Worm (Caenorhabditis elegans) whole organism, young adult: Measurements from ENCODE around the gene R03D7.2.

Experiments
- F10E7.11 ChIP-seq: sonication (generic microtip); optimal IDR thresholded peaks from 2 replicates; lab custom pipeline; 2017; ENCODE audit warnings: mild to moderate bottlenecking, missing genetic modification characterization, moderate library complexity, missing compliant biosample characterization
- F55B11.4 ChIP-seq: sonication (generic microtip); optimal IDR thresholded peaks from 2 replicates; lab custom pipeline; 2016; ENCODE audit warnings: missing compliant biosample characterization, missing genetic modification characterization, borderline replicate concordance; ENCODE audit not compliant: insufficient read depth
- T07F8.4 ChIP-seq: sonication (generic microtip); optimal IDR thresholded peaks from 2 replicates; lab custom pipeline; 2016; ENCODE audit warnings: mild to moderate bottlenecking, missing genetic modification characterization, moderate library complexity, missing compliant biosample characterization
- Y56A3A.18 ChIP-seq: fragments of 200-800 bp; sonication (Bioruptor generic); IDR thresholded peaks from 2 replicates; pipeline ENCODE4 v1.3.6; 2022; ENCODE audit warnings: missing genetic modification reagents, missing genetic modification characterization, missing compliant biosample characterization
- Y95B8A.8 ChIP-seq: fragments of 200-800 bp; sonication (Bioruptor generic); IDR thresholded peaks from 2 replicates; pipeline ENCODE4 v1.3.6; 2022; ENCODE audit warnings: missing genetic modification reagents, missing genetic modification characterization, missing compliant biosample characterization
- akir-1 ChIP-seq: fragments of 200-800 bp; sonication (Bioruptor generic); optimal IDR thresholded peaks from 2 replicates; lab custom pipeline; 2018; ENCODE audit warnings: mild to moderate bottlenecking, missing genetic modification characterization, moderate library complexity, missing compliant biosample characterization
- ama-1 ChIP-seq, 3 experiments: fragments of 150-350 bp in 1 of 3; sonication (generic microtip) in 2 of 3; optimal IDR thresholded peaks; 2 replicates each; lab custom pipeline; 2014 to 2018; ENCODE audit warnings: missing biosample characterization in 2 of 3, missing genetic modification characterization in 2 of 3, missing genetic modification reagents in 2 of 3
- attf-5 ChIP-seq: fragments of 200-800 bp; sonication (Bioruptor generic); optimal IDR thresholded peaks from 2 replicates; lab custom pipeline; 2018; ENCODE audit warnings: mild to moderate bottlenecking, missing genetic modification characterization, missing compliant biosample characterization
- attf-6 ChIP-seq: fragments of 200-800 bp; sonication (Bioruptor generic); IDR thresholded peaks from 2 replicates; pipeline ENCODE4 v1.3.6; 2022; ENCODE audit warnings: missing genetic modification reagents, missing genetic modification characterization, missing compliant biosample characterization
- bed-1 ChIP-seq: fragments of 200-800 bp; sonication (Bioruptor generic); IDR thresholded peaks from 2 replicates; pipeline ENCODE4 v1.3.6; 2022; ENCODE audit warnings: missing genetic modification reagents, missing genetic modification characterization, missing compliant biosample characterization
- bed-2 ChIP-seq: fragments of 200-800 bp; sonication (Bioruptor generic); IDR thresholded peaks from 2 replicates; pipeline ENCODE4 v1.3.6; 2022; ENCODE audit warnings: missing genetic modification reagents, missing genetic modification characterization, missing compliant biosample characterization
- cebp-1 ChIP-seq, 2 experiments: fragments of 200-800 bp in 1 of 2; sonication (Bioruptor generic) in 1 of 2; sonication (generic microtip) in 1 of 2; IDR thresholded peaks in 1 of 2; optimal IDR thresholded peaks in 1 of 2; 2 replicates each; pipeline versions ENCODE4 v1.3.6 to Lab custom; 2017 to 2022; ENCODE audit warnings: missing compliant biosample characterization in 2 of 2, missing genetic modification characterization in 2 of 2, mild to moderate bottlenecking in 1 of 2, missing genetic modification reagents in 1 of 2, moderate library complexity in 1 of 2
- ceh-27 ChIP-seq: fragments of 200-800 bp; sonication (Bioruptor generic); optimal IDR thresholded peaks from 2 replicates; lab custom pipeline; 2018; ENCODE audit warnings: mild to moderate bottlenecking, missing genetic modification characterization, moderate library complexity, missing compliant biosample characterization
- ceh-79 ChIP-seq: sonication (generic microtip); optimal IDR thresholded peaks from 2 replicates; lab custom pipeline; 2017; ENCODE audit warnings: mild to moderate bottlenecking, missing genetic modification characterization, missing compliant biosample characterization
- ceh-91 ChIP-seq: fragments of 200-800 bp; sonication (Bioruptor generic); IDR thresholded peaks from 2 replicates; pipeline ENCODE4 v1.3.6; 2022; ENCODE audit warnings: missing genetic modification reagents, missing genetic modification characterization, missing compliant biosample characterization
- chd-7 ChIP-seq: sonication (generic microtip); optimal IDR thresholded peaks from 2 replicates; lab custom pipeline; 2016; ENCODE audit warnings: mild to moderate bottlenecking, missing genetic modification characterization, moderate library complexity, missing compliant biosample characterization
- dpl-1 ChIP-seq: fragments of 150-350 bp; optimal IDR thresholded peaks from 2 replicates; lab custom pipeline; 2014; ENCODE audit warnings: missing biosample characterization, missing genetic modification reagents, missing genetic modification characterization
- efl-1 ChIP-seq: fragments of 150-350 bp; optimal IDR thresholded peaks from 2 replicates; lab custom pipeline; 2014; ENCODE audit warnings: missing biosample characterization, missing genetic modification reagents, missing genetic modification characterization
- egl-44 ChIP-seq: fragments of 200-800 bp; sonication (Bioruptor generic); IDR thresholded peaks from 2 replicates; pipeline ENCODE4 v1.3.6; 2022; ENCODE audit warnings: missing genetic modification reagents, missing genetic modification characterization, missing compliant biosample characterization
- egrh-3 ChIP-seq: fragments of 200-800 bp; sonication (Bioruptor generic); IDR thresholded peaks from 2 replicates; pipeline ENCODE4 v1.3.6; 2022; ENCODE audit warnings: missing genetic modification reagents, missing genetic modification characterization, missing compliant biosample characterization
- hlh-12 ChIP-seq: sonication (generic microtip); optimal IDR thresholded peaks from 2 replicates; lab custom pipeline; 2016; ENCODE audit warnings: missing genetic modification characterization, missing compliant biosample characterization
- hmg-20 ChIP-seq: fragments of 200-800 bp; sonication (Bioruptor generic); IDR thresholded peaks from 2 replicates; pipeline ENCODE4 v1.3.6; 2022; ENCODE audit warnings: missing genetic modification reagents, missing genetic modification characterization, missing compliant biosample characterization
- hrde-1 ChIP-seq: sonication (generic microtip); optimal IDR thresholded peaks from 2 replicates; lab custom pipeline; 2016; ENCODE audit warnings: missing genetic modification characterization, mild to moderate bottlenecking, missing compliant biosample characterization, moderate library complexity, missing genotype, missing genetic modification reagents, borderline replicate concordance
- let-526 ChIP-seq: fragments of 200-800 bp; sonication (Bioruptor generic); IDR thresholded peaks from 2 replicates; pipeline ENCODE4 v1.3.6; 2022; ENCODE audit warnings: missing genetic modification reagents, missing genetic modification characterization, missing compliant biosample characterization
- lin-40 ChIP-seq: sonication (generic microtip); optimal IDR thresholded peaks from 2 replicates; lab custom pipeline; 2016; ENCODE audit warnings: missing genetic modification characterization, mild to moderate bottlenecking, missing compliant biosample characterization, missing genotype, missing genetic modification reagents
- lir-1 ChIP-seq: fragments of 200-800 bp; sonication (Bioruptor generic); conservative IDR thresholded peaks from 2 replicates; pipeline ENCODE4 v1.3.6; 2022; ENCODE audit warnings: missing genetic modification reagents, missing genetic modification characterization, missing compliant biosample characterization
- lsl-1 ChIP-seq: fragments of 200-800 bp; sonication (Bioruptor generic); optimal IDR thresholded peaks from 2 replicates; lab custom pipeline; 2018; ENCODE audit warnings: mild to moderate bottlenecking, missing genetic modification characterization, moderate library complexity, missing compliant biosample characterization
- madf-10 ChIP-seq: sonication (generic microtip); optimal IDR thresholded peaks from 2 replicates; lab custom pipeline; 2016; ENCODE audit warnings: mild to moderate bottlenecking, missing genetic modification characterization, missing compliant biosample characterization
- nfyb-1 ChIP-seq: fragments of 200-800 bp; sonication (Bioruptor generic); IDR thresholded peaks from 2 replicates; pipeline ENCODE4 v1.3.6; 2022; ENCODE audit warnings: missing genetic modification reagents, missing genetic modification characterization, missing compliant biosample characterization
- nhr-80 ChIP-seq: sonication (generic microtip); optimal IDR thresholded peaks from 2 replicates; lab custom pipeline; 2016; ENCODE audit warnings: missing genetic modification characterization, missing compliant biosample characterization
- pbrm-1 ChIP-seq: fragments of 200-800 bp; sonication (Bioruptor generic); IDR thresholded peaks from 2 replicates; pipeline ENCODE4 v1.3.6; 2022; ENCODE audit warnings: missing genetic modification reagents, missing genetic modification characterization, missing compliant biosample characterization
- repo-1 ChIP-seq: sonication (generic microtip); optimal IDR thresholded peaks from 2 replicates; lab custom pipeline; 2017; ENCODE audit warnings: mild to moderate bottlenecking, missing genetic modification characterization, missing compliant biosample characterization
- snpc-3.4 ChIP-seq: sonication (generic microtip); optimal IDR thresholded peaks from 2 replicates; lab custom pipeline; 2017; ENCODE audit warnings: missing genetic modification characterization, mild to moderate bottlenecking, missing compliant biosample characterization, antibody characterized with exemption, moderate library complexity, missing genotype, missing genetic modification reagents
- tbp1 ChIP-seq: fragments of 200-800 bp; sonication (Bioruptor generic); optimal IDR thresholded peaks from 2 replicates; lab custom pipeline; 2018; ENCODE audit warnings: mild to moderate bottlenecking, missing genetic modification characterization, missing compliant biosample characterization
- unc-130 ChIP-seq: sonication (generic microtip); optimal IDR thresholded peaks from 2 replicates; lab custom pipeline; 2016; ENCODE audit warnings: missing genetic modification reagents, missing genetic modification characterization, missing compliant biosample characterization
- ztf-6 ChIP-seq: fragments of 200-800 bp; sonication (Bioruptor generic); IDR thresholded peaks from 2 replicates; pipeline ENCODE4 v1.3.6; 2022; ENCODE audit warnings: missing genetic modification reagents, missing genetic modification characterization, missing compliant biosample characterization

R03D7.2 gene

DNA sequence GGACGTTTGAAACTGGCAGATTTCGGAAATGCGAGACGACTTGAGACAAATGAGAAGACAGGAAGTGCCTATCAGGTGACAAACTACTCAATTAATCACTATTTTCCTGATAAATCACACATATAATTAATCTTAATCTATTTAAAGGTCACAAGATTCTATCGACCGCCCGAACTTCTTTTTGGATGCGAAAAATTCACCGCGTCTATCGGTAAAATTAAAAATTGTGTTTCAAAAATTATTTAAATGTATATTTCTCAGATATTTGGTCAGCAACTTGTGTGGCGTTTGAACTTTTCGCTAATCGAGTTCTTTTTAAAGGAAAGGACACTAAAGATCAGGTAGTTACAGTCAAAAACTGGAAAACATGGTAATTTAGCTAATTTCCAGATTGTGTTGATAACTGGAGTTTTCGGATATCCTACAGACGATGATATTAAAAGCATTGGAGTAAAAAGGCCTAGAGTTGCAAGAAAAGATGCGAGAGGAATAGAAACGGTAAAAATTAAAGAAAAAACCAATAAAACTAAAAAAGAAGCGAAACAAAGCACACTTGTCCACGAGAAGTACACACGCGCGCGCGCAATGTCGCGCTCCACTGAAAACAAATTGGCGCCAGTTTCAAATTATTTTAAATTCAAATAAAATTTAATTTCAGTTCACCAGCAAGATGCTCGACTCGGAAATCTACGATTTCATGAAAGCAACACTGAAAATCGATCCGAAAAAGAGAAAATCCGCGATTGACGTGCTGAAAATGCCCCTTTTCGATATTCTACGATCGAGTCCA lies 13.4 kb upstream of the R03D7.2 start (continued):
- TF ChIP-seq pbrm-1, result no peak
- TF ChIP-seq dpl-1, result peak; percentile 18
- TF ChIP-seq ztf-6 (GFP tag; lab: Robert Waterston, UW), result no peak
- no peak for TF ChIP-seq Y56A3A.18 (GFP tag; lab: Robert Waterston, UW)
- TF ChIP-seq lsl-1, result peak; percentile 39
- TF ChIP-seq F55B11.4 (tag; lab: Kevin White, UChicago), result no peak
- TF ChIP-seq ama-1 (optimal IDR thresholded peaks at IDR 0.05; lab: Kevin White, UChicago), result no peak
- no peak for TF ChIP-seq ama-1 (GFP tag; optimal IDR thresholded peaks at IDR 0.05; lab: Kevin White, UChicago)
- TF ChIP-seq repo-1 (tag; lab: Kevin White, UChicago), result no peak
- TF ChIP-seq cebp-1 (GFP tag; IDR thresholded peaks at IDR 0.05; lab: Robert Waterston, UW), result no peak
- no peak for TF ChIP-seq cebp-1 (tag; optimal IDR thresholded peaks at IDR 0.05; lab: Kevin White, UChicago)
- TF ChIP-seq hlh-12, result no peak
- no peak for TF ChIP-seq snpc-3.4
- TF ChIP-seq efl-1 (GFP tag; lab: Kevin White, UChicago), result peak; percentile 57
- no peak for TF ChIP-seq unc-130 (GFP tag; lab: Kevin White, UChicago)
- no peak for TF ChIP-seq attf-6 (GFP tag; lab: Robert Waterston, UW)
- TF ChIP-seq lin-40 (tag; lab: Kevin White, UChicago), result no peak
- no peak for TF ChIP-seq bed-2 (GFP tag; lab: Robert Waterston, UW)
- no peak for TF ChIP-seq lir-1 (GFP tag; lab: Robert Waterston, UW)

DNA sequence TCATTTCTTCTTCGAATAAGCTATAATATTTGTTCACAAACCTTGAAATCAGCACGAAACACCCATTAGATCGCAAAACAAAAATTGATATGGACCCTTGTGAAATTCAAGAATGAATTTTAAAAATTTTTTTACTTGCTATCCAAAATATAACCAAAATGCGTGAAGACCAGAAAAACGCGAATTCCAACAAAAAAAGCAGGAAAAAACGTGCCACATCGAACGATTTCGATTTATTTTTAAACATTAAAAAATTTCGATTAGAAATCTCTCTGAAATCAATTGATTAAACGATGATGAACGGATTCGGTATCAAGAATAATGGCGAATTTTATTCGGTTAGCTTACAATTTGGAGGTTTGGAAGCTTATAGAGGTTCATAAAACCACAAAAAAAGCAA lies 12.3 kb upstream of the R03D7.2 start, which contains the start of the genes tceb-3 and gskl-1:
TSS of gene tceb-3 (minus strand) at position 101 of the 400 bp plus-strand sequence.
TSS of gene gskl-1 (plus strand) at position 243 of the 400 bp plus-strand sequence.
- TF ChIP-seq F10E7.11 (no peak), egl-44 (GFP tag; lab: Robert Waterston, UW) (no peak), let-526 (GFP tag; lab: Robert Waterston, UW) (no peak), ceh-91 (no peak), bed-1 (no peak)

DNA sequence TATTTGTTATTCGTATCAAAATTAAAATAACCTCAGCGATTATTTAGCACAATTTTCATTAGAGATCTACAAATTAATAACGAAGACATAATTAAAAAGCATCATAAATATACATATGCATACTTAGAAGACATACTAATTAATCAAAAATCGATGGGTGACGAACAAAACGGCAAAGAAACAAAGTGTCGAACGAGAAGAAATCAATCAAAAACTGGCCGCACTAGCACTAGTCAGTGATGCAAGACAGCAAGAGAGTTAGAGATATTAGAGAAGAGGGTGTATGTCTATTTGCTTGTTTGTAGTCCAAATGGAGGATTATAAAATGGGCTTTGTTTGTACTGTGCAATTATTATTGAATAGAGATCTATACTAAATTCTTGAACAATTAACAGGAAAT lies 11.9 kb upstream of the R03D7.2 start:
- TF ChIP-seq nhr-80 (tag; lab: Kevin White, UChicago) (peak; percentile 3), hmg-20 (GFP tag; lab: Robert Waterston, UW) (no peak)

DNA sequence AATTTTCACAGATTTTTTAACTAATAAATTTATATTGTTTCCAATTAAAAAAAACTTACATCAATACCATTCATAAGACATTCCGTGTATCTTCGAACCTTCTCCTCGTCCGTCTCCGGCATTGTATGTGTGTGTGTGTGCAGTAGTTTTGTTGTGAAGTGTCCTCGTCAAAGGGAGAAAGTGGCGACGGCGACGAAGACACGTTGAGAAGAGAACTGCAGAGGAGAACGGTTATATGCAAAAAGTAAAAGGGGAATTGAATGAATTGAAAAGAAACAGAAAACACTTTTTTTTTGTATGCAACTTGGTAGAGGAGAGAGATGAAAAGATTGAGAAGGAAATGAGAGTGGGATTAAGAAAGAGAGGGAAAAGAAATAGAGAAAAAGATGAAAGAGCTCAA lies 10.5 kb upstream of the R03D7.2 start:
- TF ChIP-seq ceh-79 (tag; lab: Kevin White, UChicago) (no peak), tbp1 (no peak), attf-6 (GFP tag; lab: Robert Waterston, UW) (no peak), ceh-27 (no peak), akir-1 (GFP tag; lab: Kevin White, UChicago) (no peak), attf-5 (GFP tag; lab: Kevin White, UChicago) (no peak), egrh-3 (GFP tag; lab: Robert Waterston, UW) (no peak), Y56A3A.18 (GFP tag; lab: Robert Waterston, UW) (no peak), T07F8.4 (tag; lab: Kevin White, UChicago) (no peak), madf-10 (no peak), hrde-1 (tag; lab: Kevin White, UChicago) (no peak), chd-7 (tag; lab: Kevin White, UChicago) (no peak), Y95B8A.8 (GFP tag; lab: Robert Waterston, UW) (no peak), nfyb-1 (GFP tag; lab: Robert Waterston, UW) (no peak)
